Fruit fly (Drosophila melanogaster) whole organism, embryonic: ENCODE data around the gene CG3529.

Source experiments
- Abd-B ChIP-seq: fragments of 200-800 bp; sonication (Bioruptor generic); optimal IDR thresholded peaks from 2 replicates; lab custom pipeline; 2018; ENCODE audit warnings: missing biosample characterization, mild to moderate bottlenecking, missing genetic modification characterization, moderate library complexity
- Asciz ChIP-seq: fragments of 200-800 bp; sonication (Bioruptor generic); optimal IDR thresholded peaks from 2 replicates; lab custom pipeline; 2017; ENCODE audit warnings: missing biosample characterization, mild to moderate bottlenecking, missing genetic modification characterization, missing genetic modification reagents
- Atf3 ChIP-seq: fragments of 200-800 bp; sonication (Bioruptor generic); optimal IDR thresholded peaks from 3 replicates; lab custom pipeline; 2016; ENCODE audit warnings: missing biosample characterization, missing genetic modification characterization
- Atf6 ChIP-seq: fragments of 200-800 bp; sonication (Bioruptor generic); IDR thresholded peaks from 2 replicates; pipeline ENCODE4 v1.3.6; 2022; ENCODE audit warnings: missing biosample characterization, missing genetic modification characterization
- B-H2 ChIP-seq: fragments of 200-800 bp; sonication (Bioruptor generic); optimal IDR thresholded peaks from 2 replicates; lab custom pipeline; 2018; ENCODE audit warnings: missing biosample characterization, mild to moderate bottlenecking, missing genetic modification characterization
- CG10267 ChIP-seq: fragments of 200-800 bp; sonication (Bioruptor generic); optimal IDR thresholded peaks from 2 replicates; lab custom pipeline; 2018; ENCODE audit warnings: missing biosample characterization, mild to moderate bottlenecking, missing genetic modification characterization, moderate library complexity
- CG10366 ChIP-seq: fragments of 200-800 bp; sonication (Bioruptor generic); IDR thresholded peaks from 2 replicates; pipeline ENCODE4 v1.3.6; 2022; ENCODE audit warnings: missing biosample characterization, missing genetic modification characterization
- CG11398 ChIP-seq: fragments of 200-800 bp; sonication (Bioruptor generic); optimal IDR thresholded peaks from 2 replicates; lab custom pipeline; 2016; ENCODE audit warnings: missing biosample characterization, missing genetic modification characterization
- CG11504 ChIP-seq: fragments of 200-800 bp; sonication (Bioruptor generic); optimal IDR thresholded peaks from 3 replicates; lab custom pipeline; 2019; ENCODE audit warnings: missing biosample characterization, mild to moderate bottlenecking, missing genetic modification characterization, moderate library complexity
- CG11696 ChIP-seq: fragments of 200-800 bp; sonication (Bioruptor generic); IDR thresholded peaks from 2 replicates; pipeline ENCODE4 v1.3.6; 2022; ENCODE audit warnings: missing biosample characterization, missing genetic modification characterization
- CG13123 ChIP-seq: fragments of 200-800 bp; sonication (Bioruptor generic); optimal IDR thresholded peaks from 2 replicates; lab custom pipeline; 2016; ENCODE audit warnings: missing biosample characterization, missing genetic modification characterization
- CG13287 ChIP-seq: fragments of 200-800 bp; sonication (Bioruptor generic); IDR thresholded peaks from 2 replicates; pipeline ENCODE4 v1.3.6; 2022; ENCODE audit warnings: missing biosample characterization, missing genetic modification characterization; ENCODE audit not compliant: partially characterized antibody
- CG13424 ChIP-seq: fragments of 200-800 bp; sonication (Bioruptor generic); optimal IDR thresholded peaks from 2 replicates; lab custom pipeline; 2019; ENCODE audit warnings: missing biosample characterization, mild to moderate bottlenecking, missing genetic modification characterization, moderate library complexity
- CG13775 ChIP-seq: fragments of 200-800 bp; sonication (Bioruptor generic); optimal IDR thresholded peaks from 3 replicates; lab custom pipeline; 2017; ENCODE audit warnings: missing biosample characterization, mild to moderate bottlenecking, missing genetic modification characterization
- CG14441 ChIP-seq: fragments of 200-800 bp; sonication (Bioruptor generic); IDR thresholded peaks from 2 replicates; pipeline ENCODE4 v1.3.6; 2022; ENCODE audit warnings: missing biosample characterization, missing genetic modification characterization
- CG15011 ChIP-seq: fragments of 200-800 bp; sonication (Bioruptor generic); optimal IDR thresholded peaks from 3 replicates; lab custom pipeline; 2018; ENCODE audit warnings: missing biosample characterization, mild to moderate bottlenecking, missing genetic modification characterization
- CG15479 ChIP-seq: fragments of 200-800 bp; sonication (Bioruptor generic); optimal IDR thresholded peaks from 3 replicates; lab custom pipeline; 2019; ENCODE audit warnings: missing biosample characterization, mild to moderate bottlenecking, missing genetic modification characterization, moderate library complexity
- CG18011 ChIP-seq: fragments of 200-800 bp; sonication (Bioruptor generic); optimal IDR thresholded peaks from 2 replicates; lab custom pipeline; 2017; ENCODE audit warnings: missing biosample characterization, missing genetic modification characterization, mild to moderate bottlenecking, moderate library complexity, missing genotype
- CG2120 ChIP-seq: fragments of 200-800 bp; sonication (Bioruptor generic); optimal IDR thresholded peaks from 3 replicates; lab custom pipeline; 2016; ENCODE audit warnings: missing biosample characterization, missing genetic modification characterization
- CG32772 ChIP-seq: fragments of 200-800 bp; sonication (Bioruptor generic); IDR thresholded peaks from 2 replicates; pipeline ENCODE4 v1.3.6; 2022; ENCODE audit warnings: missing biosample characterization, missing genetic modification characterization
- CG42726 ChIP-seq: fragments of 200-800 bp; sonication (Bioruptor generic); IDR thresholded peaks from 2 replicates; pipeline ENCODE4 v1.3.6; 2022; ENCODE audit warnings: missing biosample characterization, missing genetic modification characterization; ENCODE audit not compliant: partially characterized antibody
- CG4282 ChIP-seq: fragments of 200-800 bp; sonication (Bioruptor generic); optimal IDR thresholded peaks from 2 replicates; lab custom pipeline; 2016; ENCODE audit warnings: missing biosample characterization, missing genetic modification characterization
- CG4360 ChIP-seq: fragments of 200-800 bp; sonication (Bioruptor generic); IDR thresholded peaks from 2 replicates; pipeline ENCODE4 v1.3.6; 2022; ENCODE audit warnings: missing biosample characterization, missing genetic modification characterization
- CG6683 ChIP-seq: fragments of 200-800 bp; sonication (Bioruptor generic); optimal IDR thresholded peaks from 2 replicates; lab custom pipeline; 2017; ENCODE audit warnings: missing biosample characterization, mild to moderate bottlenecking, missing genetic modification characterization, missing genetic modification reagents
- CG6854 ChIP-seq: fragments of 200-800 bp; sonication (Bioruptor generic); optimal IDR thresholded peaks from 3 replicates; lab custom pipeline; 2017; ENCODE audit warnings: missing biosample characterization, mild to moderate bottlenecking, missing genetic modification characterization
- CG9727 ChIP-seq: fragments of 200-800 bp; sonication (Bioruptor generic); optimal IDR thresholded peaks from 3 replicates; lab custom pipeline; 2017; ENCODE audit warnings: missing biosample characterization, mild to moderate bottlenecking, missing genetic modification characterization
- MBD-R2 ChIP-seq: fragments of 200-800 bp; sonication (Bioruptor generic); IDR thresholded peaks from 2 replicates; pipeline ENCODE4 v1.3.6; 2022; ENCODE audit warnings: missing biosample characterization, missing genetic modification characterization
- NFAT ChIP-seq: fragments of 200-800 bp; sonication (Bioruptor generic); IDR thresholded peaks from 2 replicates; pipeline ENCODE4 v1.3.6; 2022; ENCODE audit warnings: missing biosample characterization, missing genetic modification characterization
- NK7.1 ChIP-seq: fragments of 200-800 bp; sonication (Bioruptor generic); optimal IDR thresholded peaks from 3 replicates; lab custom pipeline; 2016; ENCODE audit warnings: missing biosample characterization, missing genetic modification characterization
- Rfx ChIP-seq: fragments of 200-800 bp; sonication (Bioruptor generic); IDR thresholded peaks from 2 replicates; pipeline ENCODE4 v1.3.6; 2022; ENCODE audit warnings: missing biosample characterization, missing genetic modification characterization
- Sry-δ ChIP-seq: fragments of 200-800 bp; sonication (Bioruptor generic); optimal IDR thresholded peaks from 2 replicates; lab custom pipeline; 2016; ENCODE audit warnings: missing biosample characterization, missing genetic modification characterization
- al ChIP-seq: fragments of 200-800 bp; sonication (Bioruptor generic); IDR thresholded peaks from 2 replicates; pipeline ENCODE4 v1.3.6; 2022; ENCODE audit warnings: missing biosample characterization, missing genetic modification characterization
- aop ChIP-seq: fragments of 200-800 bp; sonication (Bioruptor generic); IDR thresholded peaks from 2 replicates; pipeline ENCODE4 v1.3.6; 2022; ENCODE audit warnings: missing biosample characterization, missing genetic modification characterization
- chif ChIP-seq, 2 experiments: fragments of 200-800 bp; sonication (Bioruptor generic); optimal IDR thresholded peaks; 3 replicates each; lab custom pipeline; 2016; ENCODE audit warnings: missing biosample characterization in 2 of 2, missing genetic modification characterization in 2 of 2
- ci ChIP-seq: fragments of 200-800 bp; sonication (Bioruptor generic); IDR thresholded peaks from 3 replicates; pipeline ENCODE4 v1.3.6; 2022; ENCODE audit warnings: missing biosample characterization, missing genetic modification characterization
- fd102C ChIP-seq: fragments of 200-800 bp; sonication (Bioruptor generic); optimal IDR thresholded peaks from 2 replicates; lab custom pipeline; 2018; ENCODE audit warnings: missing biosample characterization, mild to moderate bottlenecking, missing genetic modification characterization, moderate library complexity
- gce ChIP-seq: fragments of 200-800 bp; sonication (Bioruptor generic); IDR thresholded peaks from 3 replicates; pipeline ENCODE4 v1.3.6; 2022; ENCODE audit warnings: missing biosample characterization, missing genetic modification characterization
- gfzf ChIP-seq: fragments of 200-800 bp; sonication (Bioruptor generic); optimal IDR thresholded peaks from 2 replicates; lab custom pipeline; 2016; ENCODE audit warnings: missing biosample characterization, mild to moderate bottlenecking, missing genetic modification characterization, moderate library complexity
- ham ChIP-seq: fragments of 200-800 bp; sonication (Bioruptor generic); IDR thresholded peaks from 2 replicates; pipeline ENCODE4 v1.3.6; 2022; ENCODE audit warnings: missing biosample characterization, missing genetic modification characterization
- hb ChIP-seq: fragments of 200-800 bp; sonication (Bioruptor generic); IDR thresholded peaks from 3 replicates; pipeline ENCODE4 v1.3.6; 2022; ENCODE audit warnings: missing biosample characterization, missing genetic modification characterization; ENCODE audit not compliant: partially characterized antibody
- kah ChIP-seq: fragments of 200-800 bp; sonication (Bioruptor generic); optimal IDR thresholded peaks from 2 replicates; lab custom pipeline; 2018; ENCODE audit warnings: missing biosample characterization, mild to moderate bottlenecking, missing genetic modification characterization
- ken ChIP-seq: fragments of 200-800 bp; sonication (Bioruptor generic); IDR thresholded peaks from 3 replicates; pipeline ENCODE4 v1.3.6; 2022; ENCODE audit warnings: missing biosample characterization, missing genetic modification characterization
- nerfin-1 ChIP-seq: fragments of 200-800 bp; sonication (Bioruptor generic); optimal IDR thresholded peaks from 3 replicates; lab custom pipeline; 2019; ENCODE audit warnings: missing biosample characterization, mild to moderate bottlenecking, missing genetic modification characterization, moderate library complexity
- nmo ChIP-seq: fragments of 200-800 bp; sonication (Bioruptor generic); optimal IDR thresholded peaks from 2 replicates; lab custom pipeline; 2018; ENCODE audit warnings: missing biosample characterization, mild to moderate bottlenecking, missing genetic modification characterization, moderate library complexity
- org-1 ChIP-seq: fragments of 200-800 bp; sonication (Bioruptor generic); optimal IDR thresholded peaks from 2 replicates; lab custom pipeline; 2017; ENCODE audit warnings: missing biosample characterization, missing genetic modification characterization
- ro ChIP-seq: fragments of 200-800 bp; sonication (Bioruptor generic); IDR thresholded peaks from 2 replicates; pipeline ENCODE4 v1.3.6; 2022; ENCODE audit warnings: missing biosample characterization, missing genetic modification characterization
- slbo ChIP-seq: fragments of 200-800 bp; sonication (Bioruptor generic); IDR thresholded peaks from 2 replicates; pipeline ENCODE4 v1.3.6; 2022; ENCODE audit warnings: missing biosample characterization, missing genetic modification characterization
- stc ChIP-seq: fragments of 200-800 bp; sonication (Bioruptor generic); IDR thresholded peaks from 2 replicates; pipeline ENCODE4 v1.3.6; 2022; ENCODE audit warnings: missing biosample characterization, missing genetic modification characterization
- tll ChIP-seq, 2 experiments: fragments of 200-800 bp in 1 of 2; fragments of >200 bp in 1 of 2; sonication (Bioruptor generic) in 1 of 2; optimal IDR thresholded peaks; 2 replicates each; lab custom pipeline; 2017 to 2019; ENCODE audit warnings: missing biosample characterization in 2 of 2, missing genetic modification characterization in 2 of 2, mild to moderate bottlenecking in 1 of 2, moderate library complexity in 1 of 2

The CG3529 gene

dm6 chr3L:9460775-9461491 lies 14.3 kb downstream of the CG3529 start, which contains the start of the genes CG3434 and CG44838 (continued):
- TF ChIP-seq slbo (GFP tag; lab: Robert Waterston, UW): peak; percentile 81
- peak; percentile 51 for TF ChIP-seq NK7.1 (GFP tag; lab: Kevin White, UChicago)
- peak; percentile 74 for TF ChIP-seq CG13123
- no peak for TF ChIP-seq CG42726 (GFP tag; lab: Robert Waterston, UW)
- peak; percentile 19 for TF ChIP-seq CG15479 (GFP tag; lab: Kevin White, UChicago)
- peak; percentile 70 for TF ChIP-seq CG6854 (GFP tag; lab: Kevin White, UChicago)
- peak; percentile 73 for TF ChIP-seq Atf3 (GFP tag; lab: Kevin White, UChicago)
- peak; percentile 87 for TF ChIP-seq CG13424 (tag; lab: Kevin White, UChicago)
- peak; percentile 68 for TF ChIP-seq nerfin-1
- TF ChIP-seq CG18011: peak; percentile 58
- peak; percentile 61 for TF ChIP-seq Sry-δ (GFP tag; lab: Kevin White, UChicago)
- TF ChIP-seq CG14441: peak; percentile 76
- TF ChIP-seq CG13287: peak; percentile 67
- peak; percentile 65 for TF ChIP-seq CG32772 (GFP tag; lab: Robert Waterston, UW)
- peak; percentile 78 for TF ChIP-seq stc (GFP tag; lab: Robert Waterston, UW)
- TF ChIP-seq CG10366 (GFP tag; lab: Robert Waterston, UW): peak; percentile 80
- peak; percentile 58 to 78 for TF ChIP-seq chif (GFP tag; optimal IDR thresholded peaks at IDR 0.05; lab: Kevin White, UChicago)
- TF ChIP-seq CG6683 (GFP tag; lab: Kevin White, UChicago): peak; percentile 62
- peak; percentile 58 for TF ChIP-seq Asciz
- peak; percentile 86 for TF ChIP-seq CG9727 (GFP tag; lab: Kevin White, UChicago)
- peak; percentile 89 for TF ChIP-seq CG13775 (GFP tag; lab: Kevin White, UChicago)
- TF ChIP-seq B-H2 (GFP tag; lab: Kevin White, UChicago): peak; percentile 79
- no peak for TF ChIP-seq kah
- peak; percentile 87 for TF ChIP-seq nmo (GFP tag; lab: Kevin White, UChicago)
- TF ChIP-seq ham (GFP tag; lab: Robert Waterston, UW): no peak
- TF ChIP-seq gce: no peak
- TF ChIP-seq NFAT: peak; percentile 56
- peak; percentile 54 for TF ChIP-seq CG15011
- peak; percentile 79; the same call in 2 of the 3 replicates for TF ChIP-seq ci (GFP tag; lab: Robert Waterston, UW)
- peak; percentile 70; the same call in 1 of the 3 replicates for TF ChIP-seq ken (GFP tag; lab: Robert Waterston, UW)
- peak; percentile 90 for TF ChIP-seq CG2120 (GFP tag; lab: Kevin White, UChicago)
- peak; percentile 85 for TF ChIP-seq Rfx
- TF ChIP-seq CG11398: no peak
- TF ChIP-seq CG4360: 0 out of 2 replicates have a peak, but pooled peaks have one; percentile 34
- TF ChIP-seq CG10267 (tag; lab: Kevin White, UChicago): peak; percentile 82
- TF ChIP-seq MBD-R2 (GFP tag; lab: Robert Waterston, UW): peak; percentile 74
- peak; percentile 38 for TF ChIP-seq CG11696 (GFP tag; lab: Robert Waterston, UW)
- TF ChIP-seq gfzf (GFP tag; lab: Kevin White, UChicago): peak; percentile 16
- TF ChIP-seq CG4282 (GFP tag; lab: Kevin White, UChicago): peak; percentile 48
- no peak for TF ChIP-seq ro
- no peak for TF ChIP-seq hb (GFP tag; lab: Robert Waterston, UW)
- TF ChIP-seq tll (GFP tag; optimal IDR thresholded peaks at IDR 0.05; lab: Kevin White, UChicago): peak in 1 of 2 experiments; percentile 60
- TF ChIP-seq fd102C (GFP tag; lab: Kevin White, UChicago): peak; percentile 31
- peak; percentile 43 for TF ChIP-seq al (GFP tag; lab: Robert Waterston, UW)
- TF ChIP-seq aop (GFP tag; lab: Robert Waterston, UW): no peak
- TF ChIP-seq CG11504 (tag; lab: Kevin White, UChicago): peak; percentile 79
- TF ChIP-seq Atf6 (GFP tag; lab: Robert Waterston, UW): peak; percentile 63; the same call in 1 of the 2 replicates
- no peak for TF ChIP-seq org-1 (GFP tag; lab: Kevin White, UChicago)
- TF ChIP-seq Abd-B: peak; percentile 86
